Worm (Caenorhabditis elegans) whole organism, L1 larva: ENCODE data around the gene C50F4.9.

ENCODE experiments used
- aly-2 ChIP-seq: fragments of 150-350 bp; optimal IDR thresholded peaks from 2 replicates; lab custom pipeline; 2014; ENCODE audit warnings: missing biosample characterization, missing genetic modification characterization
- dpl-1 ChIP-seq, 3 experiments: fragments of 150-350 bp in 2 of 3; sonication (generic microtip) in 1 of 3; optimal IDR thresholded peaks; 2 replicates each; lab custom pipeline; 2014 to 2017; ENCODE audit warnings: missing biosample characterization in 3 of 3, missing genetic modification characterization in 3 of 3, missing genetic modification reagents in 3 of 3
- fkh-10 ChIP-seq: sonication (generic microtip); optimal IDR thresholded peaks from 2 replicates; lab custom pipeline; 2017; ENCODE audit warnings: missing biosample characterization, missing genetic modification reagents, missing genetic modification characterization
- nhr-11 ChIP-seq: fragments of 150-350 bp; optimal IDR thresholded peaks from 2 replicates; lab custom pipeline; 2014; ENCODE audit warnings: missing biosample characterization, missing genetic modification characterization
- unc-62 ChIP-seq: fragments of 150-350 bp; optimal IDR thresholded peaks from 2 replicates; lab custom pipeline; 2014; ENCODE audit warnings: missing biosample characterization, missing genetic modification reagents, missing genetic modification characterization

DNA sequence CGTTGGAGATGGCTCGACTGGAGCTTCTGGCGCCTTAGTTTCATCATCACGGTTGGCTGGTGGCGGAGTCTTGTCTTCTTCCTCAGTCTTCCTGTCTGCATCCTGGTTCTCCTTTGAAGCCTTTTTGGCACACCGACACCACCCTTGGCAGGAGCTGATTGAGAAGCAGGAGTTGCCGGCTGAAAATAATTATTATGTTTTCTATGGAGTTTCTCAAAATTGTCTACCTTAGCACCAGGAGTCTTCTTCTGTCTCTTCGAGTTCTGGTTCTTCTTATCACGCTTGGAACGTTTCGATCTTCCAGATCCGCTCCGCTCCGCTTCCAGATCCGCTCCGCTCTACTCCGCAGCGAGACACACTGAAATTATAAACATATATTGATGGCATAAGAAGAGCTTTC is 43.4 kb downstream of the C50F4.9 start, which contains the start of gene K06A4.6:
- TF ChIP-seq aly-2 (tag; lab: Kevin White, UChicago) = no peak
- TF ChIP-seq fkh-10 (GFP tag; lab: Kevin White, UChicago) = no peak
- TF ChIP-seq dpl-1 (GFP tag; optimal IDR thresholded peaks at IDR 0.05; lab: Kevin White, UChicago) = no peak
- TF ChIP-seq unc-62 (GFP tag; lab: Kevin White, UChicago) = no peak
- no peak for TF ChIP-seq nhr-11 (tag; lab: Kevin White, UChicago)
